Worm (Caenorhabditis elegans): Measurements from ENCODE around the gene exos-2.

exos-2 gene

DNA sequence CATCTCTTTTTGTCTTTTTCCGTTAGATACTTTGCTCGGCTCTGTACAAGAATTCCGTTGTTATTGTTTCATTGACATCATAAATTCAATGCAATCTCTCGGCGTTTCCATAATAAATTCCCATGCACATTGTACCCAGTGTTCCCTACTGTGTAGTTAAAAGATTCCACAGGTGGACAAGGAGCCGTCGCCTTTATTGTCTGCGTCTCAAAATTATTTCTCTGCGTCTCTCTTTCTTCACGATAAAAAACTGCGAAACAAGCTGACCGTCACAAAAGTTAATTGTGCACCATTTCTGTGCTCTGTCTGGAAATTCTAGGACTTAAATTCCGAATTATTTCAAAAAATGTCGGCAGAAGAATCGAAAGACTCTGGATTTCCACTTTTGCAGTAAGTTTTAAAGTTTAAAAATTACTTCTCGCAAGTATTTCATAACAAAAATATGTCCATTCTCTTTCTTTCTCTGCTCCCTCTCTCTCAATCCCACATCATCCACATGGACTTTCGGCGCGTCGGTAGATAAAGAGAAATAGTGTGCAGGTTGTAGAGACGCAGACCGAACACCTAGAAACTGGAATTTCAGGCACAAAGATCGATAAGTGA, 26.8 kb downstream of the exos-2 start (continued):
- TF ChIP-seq sma-9 (GFP tag; optimal IDR thresholded peaks at IDR 0.05) (peak; percentile 42), sma-9 (tag; optimal IDR thresholded peaks at IDR 0.05) (no peak), ztf-4 (tag; optimal IDR thresholded peaks at IDR 0.05) (no peak), blmp-1 (tag; optimal IDR thresholded peaks at IDR 0.05; ENCODE audit: insufficient read depth) (no peak), unc-55 (GFP tag; optimal IDR thresholded peaks at IDR 0.05) (peak; percentile 23), crh-2 (tag; optimal IDR thresholded peaks at IDR 0.05) (no peak), skn-1 (tag; optimal IDR thresholded peaks at IDR 0.05) (no peak), dmd-4 (tag; optimal IDR thresholded peaks at IDR 0.05) (no peak)

DNA sequence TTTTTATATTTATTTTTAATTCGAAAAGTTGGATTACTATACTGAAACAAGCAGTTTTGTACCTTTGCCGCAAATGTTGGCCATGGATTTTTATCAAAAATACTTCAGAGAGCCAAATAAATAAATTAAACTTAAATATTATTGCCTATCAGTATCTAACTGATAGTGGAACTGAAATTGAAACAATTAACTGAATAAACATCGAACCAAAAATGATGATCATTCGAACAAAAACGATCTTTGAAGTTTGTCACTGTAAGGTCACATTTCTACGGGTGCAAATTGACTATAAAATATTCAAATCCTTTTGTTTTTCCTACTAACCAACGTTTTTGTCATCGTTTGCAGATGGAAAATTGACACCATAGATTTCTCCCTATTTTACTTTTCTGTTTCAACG, 27.7 kb downstream of the exos-2 start:
- TF ChIP-seq lin-11 (tag; optimal IDR thresholded peaks at IDR 0.05) (no peak), nhr-25 (tag; optimal IDR thresholded peaks at IDR 0.05) (no peak), mbf-1 (tag; optimal IDR thresholded peaks at IDR 0.05) (no peak), mdl-1 (tag; optimal IDR thresholded peaks at IDR 0.05) (no peak), lin-39 (tag; optimal IDR thresholded peaks at IDR 0.05) (no peak), unc-55 (GFP tag; optimal IDR thresholded peaks at IDR 0.05) (no peak)

DNA sequence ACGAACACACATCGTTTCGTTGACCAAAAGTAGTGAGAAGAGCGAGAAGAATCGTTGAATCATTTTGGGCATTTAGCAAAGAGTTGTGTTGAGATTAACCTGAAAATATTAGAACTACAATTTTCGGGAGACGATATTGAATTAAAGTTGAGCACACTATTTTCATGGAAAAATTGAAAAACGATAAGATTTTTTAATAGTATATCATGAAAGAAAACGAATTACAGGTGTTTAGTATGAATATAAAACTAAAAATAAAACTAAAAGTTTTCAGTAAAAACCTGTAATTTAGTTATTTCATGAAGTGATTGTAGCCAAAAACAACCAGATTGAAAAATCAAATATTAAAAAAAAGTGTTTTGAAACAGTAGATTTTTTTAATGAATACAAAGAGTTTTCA, 42.2 kb downstream of the exos-2 start, which contains the start of gene lgc-10:
Gene lgc-10, minus strand, starts transcription at position 101 of the 400 bp plus-strand sequence.
- TF ChIP-seq R02D3.7 (tag; optimal IDR thresholded peaks at IDR 0.05), result no peak

DNA sequence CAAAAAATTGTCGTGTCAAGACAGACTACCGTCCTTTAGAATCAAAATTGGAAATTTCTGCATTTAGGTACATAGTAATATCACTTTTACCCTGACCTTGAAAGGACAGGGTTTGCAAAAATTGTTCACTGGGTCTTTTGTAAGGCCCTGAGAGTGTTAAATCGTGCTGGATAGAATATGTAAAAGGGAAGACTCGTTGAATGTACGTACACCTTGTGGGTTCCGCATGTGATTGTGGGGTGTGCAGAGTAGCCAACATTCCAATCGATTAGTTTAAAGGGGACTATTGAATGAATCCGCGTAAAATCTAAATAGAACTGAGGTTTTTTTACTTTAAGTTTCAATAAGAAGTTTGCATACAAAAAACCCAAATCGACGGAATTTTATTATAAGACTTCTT, 45.3 kb downstream of the exos-2 start:
- TF ChIP-seq ztf-4 (tag; optimal IDR thresholded peaks at IDR 0.05) (no peak), lin-13 (GFP tag; optimal IDR thresholded peaks at IDR 0.05) (no peak), blmp-1 (tag; optimal IDR thresholded peaks at IDR 0.05; ENCODE audit: insufficient read depth) (no peak), nhr-6 (tag; optimal IDR thresholded peaks at IDR 0.05) (no peak), lin-11 (tag; optimal IDR thresholded peaks at IDR 0.05) (no peak), crh-2 (tag; optimal IDR thresholded peaks at IDR 0.05) (no peak), nhr-129 (tag; optimal IDR thresholded peaks at IDR 0.05) (no peak), nhr-237 (tag; optimal IDR thresholded peaks at IDR 0.05) (no peak), ceh-82 (tag; optimal IDR thresholded peaks at IDR 0.05) (no peak), zag-1 (tag; optimal IDR thresholded peaks at IDR 0.05) (no peak), skn-1 (tag; optimal IDR thresholded peaks at IDR 0.05) (no peak)

DNA sequence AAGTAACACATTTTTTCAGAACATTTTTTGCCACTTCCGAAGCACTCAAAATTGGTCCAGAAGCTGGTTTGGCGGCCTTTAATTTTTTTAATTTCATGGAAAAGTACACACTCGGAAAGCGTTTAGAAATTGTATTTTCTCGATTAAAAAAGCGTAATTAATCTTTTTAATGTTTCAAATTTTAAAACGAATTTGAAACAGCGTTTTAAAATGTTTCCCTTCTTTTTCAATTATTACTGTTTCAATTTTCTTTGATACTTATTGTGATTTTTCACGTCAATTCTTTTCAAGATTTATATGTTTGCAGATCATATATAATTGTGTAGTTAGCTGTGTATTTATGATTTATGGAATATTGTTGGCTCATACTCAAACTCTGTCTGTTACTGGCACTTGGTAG, 48.7 kb downstream of the exos-2 start, which contains the start of gene acr-25:
Gene acr-25, plus strand, starts transcription at position 301 of the 400 bp plus-strand sequence.
- TF ChIP-seq ztf-4 (tag; optimal IDR thresholded peaks at IDR 0.05), result no peak
- no peak for TF ChIP-seq crh-2 (tag; optimal IDR thresholded peaks at IDR 0.05)
- TF ChIP-seq nhr-25 (tag; optimal IDR thresholded peaks at IDR 0.05), result no peak
- TF ChIP-seq F13H6.1 (tag; optimal IDR thresholded peaks at IDR 0.05), result no peak
- no peak for TF ChIP-seq unc-62 (GFP tag; optimal IDR thresholded peaks at IDR 0.05)
- TF ChIP-seq sma-3 (GFP tag; optimal IDR thresholded peaks at IDR 0.05), result no peak
- no peak for TF ChIP-seq fos-1 (tag; optimal IDR thresholded peaks at IDR 0.05)
- no peak for TF ChIP-seq ceh-16 (tag; optimal IDR thresholded peaks at IDR 0.05)
- TF ChIP-seq Y55F3AM.14 (GFP tag; optimal IDR thresholded peaks at IDR 0.05), result no peak
- TF ChIP-seq elt-3 (tag; optimal IDR thresholded peaks at IDR 0.05), result no peak
- no peak for TF ChIP-seq alr-1 (tag; optimal IDR thresholded peaks at IDR 0.05)
- TF ChIP-seq ztf-11 (tag; optimal IDR thresholded peaks at IDR 0.05), result no peak
- no peak for TF ChIP-seq nhr-11 (tag; optimal IDR thresholded peaks at IDR 0.05)
- no peak for TF ChIP-seq ZK546.5 (tag; optimal IDR thresholded peaks at IDR 0.05)
- no peak for TF ChIP-seq R02D3.7 (tag; optimal IDR thresholded peaks at IDR 0.05)
- TF ChIP-seq unc-39 (tag; optimal IDR thresholded peaks at IDR 0.05), result no peak
- no peak for TF ChIP-seq snpc-4 (tag; optimal IDR thresholded peaks at IDR 0.05)
- no peak for TF ChIP-seq ztf-1 (GFP tag; conservative IDR thresholded peaks at IDR 0.05)
